Worm (Caenorhabditis elegans) whole organism, midembryonic: Measurements from ENCODE around the gene PDB1.1.

Source experiments
- T22C8.4 ChIP-seq: fragments of 200-800 bp; sonication (Bioruptor generic); IDR thresholded peaks from 2 replicates; pipeline ENCODE4 v1.3.6; 2022; ENCODE audit warnings: missing genetic modification characterization, missing compliant biosample characterization
- cog-1 ChIP-seq: sonication (generic microtip); optimal IDR thresholded peaks from 2 replicates; lab custom pipeline; 2016; ENCODE audit warnings: missing genetic modification characterization, missing compliant biosample characterization
- flt-1 ChIP-seq: fragments of 200-800 bp; sonication (Bioruptor generic); IDR thresholded peaks from 2 replicates; pipeline ENCODE4 v1.3.6; 2022; ENCODE audit warnings: missing genetic modification characterization, missing compliant biosample characterization
- med-1 ChIP-seq: sonication (generic microtip); optimal IDR thresholded peaks from 2 replicates; lab custom pipeline; 2017; ENCODE audit warnings: missing genetic modification characterization, mild to moderate bottlenecking, missing compliant biosample characterization, antibody characterized with exemption, missing genetic modification reagents; ENCODE audit not compliant: insufficient read depth
- tab-1 ChIP-seq: fragments of 200-800 bp; sonication (Bioruptor generic); IDR thresholded peaks from 2 replicates; pipeline ENCODE4 v1.3.6; 2022; ENCODE audit warnings: missing genetic modification characterization, missing compliant biosample characterization
- ztf-29 ChIP-seq: fragments of 200-800 bp; sonication (Bioruptor generic); IDR thresholded peaks from 2 replicates; pipeline ENCODE4 v1.3.6; 2022; ENCODE audit warnings: missing genetic modification reagents, missing genetic modification characterization, missing compliant biosample characterization

DNA sequence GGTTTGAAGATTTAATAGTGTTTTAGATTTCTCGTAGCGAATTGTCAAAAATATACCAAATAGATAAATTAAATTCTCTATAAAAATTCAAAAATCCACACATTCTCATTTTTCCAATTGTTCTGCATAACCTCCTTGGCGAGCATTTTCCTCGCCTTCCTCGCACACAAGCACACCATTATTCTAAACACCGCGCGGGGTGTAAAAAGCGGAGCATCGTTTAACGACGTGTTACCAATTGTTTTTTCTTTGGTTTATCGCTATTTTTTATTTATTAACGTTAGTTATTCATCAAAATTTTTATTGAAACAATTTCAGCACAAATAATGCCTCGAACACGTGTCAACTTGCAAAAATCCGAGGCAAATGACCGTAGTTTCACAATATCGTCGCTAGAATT lies 6.1 kb upstream of the PDB1.1 start, which contains the start of gene vps-52:
- TF ChIP-seq med-1 (no peak), tab-1 (no peak), cog-1 (tag; lab: Kevin White, UChicago) (no peak), T22C8.4 (no peak), flt-1 (GFP tag; lab: Robert Waterston, UW) (no peak), ztf-29 (GFP tag; lab: Robert Waterston, UW) (no peak)
